Fruit fly (Drosophila melanogaster) whole organism, embryonic: Measurements from ENCODE around the gene CG7058.

Experiments used
- Abd-B ChIP-seq: fragments of 200-800 bp; sonication (Bioruptor generic); optimal IDR thresholded peaks from 2 replicates; lab custom pipeline; 2018; ENCODE audit warnings: missing biosample characterization, mild to moderate bottlenecking, missing genetic modification characterization, moderate library complexity
- Ada2b ChIP-seq: fragments of 200-800 bp; sonication (Bioruptor generic); IDR thresholded peaks from 2 replicates; pipeline ENCODE4 v1.3.6; 2022; ENCODE audit warnings: missing biosample characterization, missing genetic modification characterization
- Awh ChIP-seq: fragments of 200-800 bp; sonication (Bioruptor generic); IDR thresholded peaks from 2 replicates; pipeline ENCODE4, ENCODE4 v1.3.6; 2022; ENCODE audit warnings: missing biosample characterization, missing genetic modification characterization
- CG11398 ChIP-seq: fragments of 200-800 bp; sonication (Bioruptor generic); optimal IDR thresholded peaks from 2 replicates; lab custom pipeline; 2016; ENCODE audit warnings: missing biosample characterization, missing genetic modification characterization
- CG11560 ChIP-seq: fragments of 200-800 bp; sonication (Bioruptor generic); IDR thresholded peaks from 3 replicates; pipeline ENCODE4 v1.3.6; 2022; ENCODE audit warnings: missing biosample characterization, missing genetic modification characterization
- CG12104 ChIP-seq: fragments of 200-800 bp; sonication (Bioruptor generic); optimal IDR thresholded peaks from 3 replicates; lab custom pipeline; 2016; ENCODE audit warnings: missing biosample characterization, missing genetic modification characterization
- CG1233 ChIP-seq: fragments of 200-800 bp; sonication (Bioruptor generic); optimal IDR thresholded peaks from 4 replicates; lab custom pipeline; 2018; ENCODE audit warnings: missing biosample characterization, mild to moderate bottlenecking, missing genetic modification characterization
- CG14014 ChIP-seq: fragments of 200-800 bp; sonication (Bioruptor generic); IDR thresholded peaks from 2 replicates; pipeline ENCODE4 v1.3.6; 2022; ENCODE audit warnings: missing biosample characterization, missing genetic modification characterization
- CG14965 ChIP-seq: fragments of 200-800 bp; sonication (Bioruptor generic); optimal IDR thresholded peaks from 2 replicates; lab custom pipeline; 2016; ENCODE audit warnings: missing biosample characterization, missing genetic modification characterization, borderline replicate concordance
- CG15696 ChIP-seq: fragments of 200-800 bp; sonication (Bioruptor generic); optimal IDR thresholded peaks from 2 replicates; lab custom pipeline; 2019; ENCODE audit warnings: missing biosample characterization, mild to moderate bottlenecking, missing genetic modification characterization, moderate library complexity
- CG17186 ChIP-seq: fragments of 200-800 bp; sonication (Bioruptor generic); optimal IDR thresholded peaks from 3 replicates; lab custom pipeline; 2017; ENCODE audit warnings: missing biosample characterization, missing genetic modification reagents, missing genetic modification characterization
- CG17328 ChIP-seq: fragments of 200-800 bp; sonication (Bioruptor generic); IDR thresholded peaks from 2 replicates; pipeline ENCODE4 v1.3.6; 2022; ENCODE audit warnings: missing biosample characterization, missing genetic modification characterization
- CG2199 ChIP-seq: fragments of 200-800 bp; sonication (Bioruptor generic); IDR thresholded peaks from 3 replicates; pipeline ENCODE4 v1.3.6; 2022; ENCODE audit warnings: missing biosample characterization, missing genetic modification characterization
- CG31224 ChIP-seq: fragments of 200-800 bp; sonication (Bioruptor generic); IDR thresholded peaks from 2 replicates; pipeline ENCODE4 v1.3.6; 2022; ENCODE audit warnings: missing biosample characterization, missing genetic modification characterization
- CG3726 ChIP-seq: fragments of 200-800 bp; sonication (Bioruptor generic); IDR thresholded peaks from 3 replicates; pipeline ENCODE4, ENCODE4 v1.3.6; 2022; ENCODE audit warnings: missing biosample characterization, missing genetic modification characterization
- CG6175 ChIP-seq: fragments of 200-800 bp; sonication (Bioruptor generic); IDR thresholded peaks from 3 replicates; pipeline ENCODE4 v1.3.6; 2022; ENCODE audit warnings: missing biosample characterization, missing genetic modification characterization
- CG8765 ChIP-seq: fragments of 200-800 bp; sonication (Bioruptor generic); IDR thresholded peaks from 2 replicates; pipeline ENCODE4 v1.3.6; 2022; ENCODE audit warnings: missing biosample characterization, missing genetic modification characterization
- CG9727 ChIP-seq: fragments of 200-800 bp; sonication (Bioruptor generic); optimal IDR thresholded peaks from 3 replicates; lab custom pipeline; 2017; ENCODE audit warnings: missing biosample characterization, mild to moderate bottlenecking, missing genetic modification characterization
- CoRest ChIP-seq: fragments of 200-800 bp; sonication (Bioruptor generic); optimal IDR thresholded peaks from 3 replicates; lab custom pipeline; 2018; ENCODE audit warnings: missing biosample characterization, mild to moderate bottlenecking, missing genetic modification characterization, moderate library complexity
- Dref ChIP-seq: fragments of 200-800 bp; sonication (Bioruptor generic); IDR thresholded peaks from 2 replicates; pipeline ENCODE4 v1.3.6; 2022; ENCODE audit warnings: missing biosample characterization, missing genetic modification characterization
- Elba2 ChIP-seq: fragments of 200-800 bp; sonication (Bioruptor generic); optimal IDR thresholded peaks from 3 replicates; lab custom pipeline; 2016; ENCODE audit warnings: missing biosample characterization, missing genetic modification characterization
- Hey ChIP-seq: fragments of 200-800 bp; sonication (Bioruptor generic); optimal IDR thresholded peaks from 3 replicates; lab custom pipeline; 2018; ENCODE audit warnings: missing biosample characterization, mild to moderate bottlenecking, missing genetic modification characterization
- HmgD ChIP-seq: fragments of 200-800 bp; sonication (Bioruptor generic); optimal IDR thresholded peaks from 3 replicates; lab custom pipeline; 2016; ENCODE audit warnings: missing biosample characterization, missing genetic modification characterization
- Hr3 ChIP-seq: fragments of 200-800 bp; sonication (Bioruptor generic); optimal IDR thresholded peaks from 3 replicates; lab custom pipeline; 2016; ENCODE audit warnings: missing biosample characterization, missing genetic modification characterization
- Kr ChIP-seq: fragments of 200-800 bp; sonication (Bioruptor generic); optimal IDR thresholded peaks from 2 replicates; lab custom pipeline; 2017; ENCODE audit warnings: missing biosample characterization, mild to moderate bottlenecking, missing genetic modification characterization
- Mad ChIP-seq: fragments of 200-800 bp; sonication (Bioruptor generic); optimal IDR thresholded peaks from 2 replicates; lab custom pipeline; 2016; ENCODE audit warnings: missing biosample characterization, missing genetic modification characterization
- Optix ChIP-seq: fragments of 200-800 bp; sonication (Bioruptor generic); IDR thresholded peaks from 3 replicates; pipeline ENCODE4 v1.3.6; 2022; ENCODE audit warnings: missing biosample characterization, missing genetic modification characterization
- Poxn ChIP-seq: fragments of 200-800 bp; sonication (Bioruptor generic); IDR thresholded peaks from 2 replicates; pipeline ENCODE4 v1.3.6; 2022; ENCODE audit warnings: missing biosample characterization, missing genetic modification characterization
- Rx ChIP-seq: fragments of 200-800 bp; sonication (Bioruptor generic); IDR thresholded peaks from 2 replicates; pipeline ENCODE4 v1.3.6; 2022; ENCODE audit warnings: missing biosample characterization, missing genetic modification characterization
- Xbp1 ChIP-seq: fragments of 200-800 bp; sonication (Bioruptor generic); optimal IDR thresholded peaks from 3 replicates; lab custom pipeline; 2016; ENCODE audit warnings: missing biosample characterization, mild to moderate bottlenecking, missing genetic modification characterization
- abd-A ChIP-seq: fragments of 200-800 bp; sonication (Bioruptor generic); optimal IDR thresholded peaks from 3 replicates; lab custom pipeline; 2019; ENCODE audit warnings: missing biosample characterization, mild to moderate bottlenecking, missing genetic modification characterization, moderate library complexity
- cad ChIP-seq: fragments of >200 bp; optimal IDR thresholded peaks from 2 replicates; lab custom pipeline; 2017; ENCODE audit warnings: missing biosample characterization, missing genetic modification characterization
- cas ChIP-seq: fragments of 200-800 bp; sonication (Bioruptor generic); IDR thresholded peaks from 2 replicates; pipeline ENCODE4 v1.3.6; 2022; ENCODE audit warnings: missing biosample characterization, missing genetic modification characterization
- chinmo ChIP-seq: fragments of 200-800 bp; sonication (Bioruptor generic); IDR thresholded peaks from 4 replicates; pipeline ENCODE4 v1.3.6; 2022; ENCODE audit warnings: missing biosample characterization, missing genetic modification characterization; ENCODE audit not compliant: partially characterized antibody
- dati ChIP-seq: fragments of 200-800 bp; sonication (Bioruptor generic); IDR thresholded peaks from 2 replicates; pipeline ENCODE4 v1.3.6; 2022; ENCODE audit warnings: missing biosample characterization, missing genetic modification characterization
- esg ChIP-seq: fragments of 200-800 bp; sonication (Bioruptor generic); conservative IDR thresholded peaks from 2 replicates; pipeline ENCODE4 v1.3.6; 2022; ENCODE audit warnings: missing biosample characterization, missing genetic modification characterization
- gro ChIP-seq: fragments of 200-800 bp; sonication (Bioruptor generic); optimal IDR thresholded peaks from 2 replicates; lab custom pipeline; 2016; ENCODE audit warnings: missing biosample characterization, missing genetic modification characterization
- ham ChIP-seq: fragments of 200-800 bp; sonication (Bioruptor generic); IDR thresholded peaks from 2 replicates; pipeline ENCODE4 v1.3.6; 2022; ENCODE audit warnings: missing biosample characterization, missing genetic modification characterization
- jigr1 ChIP-seq: fragments of 200-800 bp; sonication (Bioruptor generic); IDR thresholded peaks from 3 replicates; pipeline ENCODE4 v1.3.6; 2022; ENCODE audit warnings: missing biosample characterization, missing genetic modification characterization
- jumu ChIP-seq: fragments of 200-800 bp; sonication (Bioruptor generic); optimal IDR thresholded peaks from 3 replicates; lab custom pipeline; 2016; ENCODE audit warnings: missing biosample characterization, missing genetic modification characterization
- ken ChIP-seq: fragments of 200-800 bp; sonication (Bioruptor generic); IDR thresholded peaks from 3 replicates; pipeline ENCODE4 v1.3.6; 2022; ENCODE audit warnings: missing biosample characterization, missing genetic modification characterization
- lov ChIP-seq, 2 experiments: fragments of 200-800 bp in 1 of 2; fragments of >200 bp in 1 of 2; sonication (Bioruptor generic) in 1 of 2; IDR thresholded peaks in 1 of 2; optimal IDR thresholded peaks in 1 of 2; 2 replicates in 1 of 2; 3 replicates in 1 of 2; pipeline versions ENCODE4 v1.3.6 to Lab custom; 2017 to 2022; ENCODE audit warnings: missing biosample characterization in 1 of 2, missing genetic modification characterization in 1 of 2
- mld ChIP-seq: fragments of 200-800 bp; sonication (Bioruptor generic); IDR thresholded peaks from 3 replicates; pipeline ENCODE4 v1.3.6; 2022; ENCODE audit warnings: missing biosample characterization, missing genetic modification characterization; ENCODE audit not compliant: partially characterized antibody
- onecut ChIP-seq: fragments of 200-800 bp; sonication (Bioruptor generic); IDR thresholded peaks from 2 replicates; pipeline ENCODE4 v1.3.6; 2022; ENCODE audit warnings: missing biosample characterization, missing genetic modification characterization
- sens ChIP-seq: fragments of 200-800 bp; sonication (Bioruptor generic); peaks from one replicate; lab custom pipeline; 2016; ENCODE audit warnings: missing biosample characterization, missing genetic modification characterization
- slp2 ChIP-seq: fragments of 200-800 bp; sonication (Bioruptor generic); optimal IDR thresholded peaks from 2 replicates; lab custom pipeline; 2016; ENCODE audit warnings: missing biosample characterization, missing genetic modification characterization
- tgo ChIP-seq: fragments of 200-800 bp; sonication (Bioruptor generic); IDR thresholded peaks from 3 replicates; pipeline ENCODE4 v1.3.6; 2022; ENCODE audit warnings: missing biosample characterization, missing genetic modification characterization
- vfl ChIP-seq: fragments of 200-800 bp; sonication (Bioruptor generic); optimal IDR thresholded peaks from 2 replicates; lab custom pipeline; 2016; ENCODE audit warnings: missing biosample characterization, missing genetic modification characterization
- vnd ChIP-seq: fragments of 200-800 bp; sonication (Bioruptor generic); IDR thresholded peaks from 3 replicates; pipeline ENCODE4 v1.3.6; 2022; ENCODE audit warnings: missing biosample characterization, missing genetic modification characterization; ENCODE audit not compliant: partially characterized antibody
- zen ChIP-seq: fragments of 200-800 bp; sonication (Bioruptor generic); optimal IDR thresholded peaks from 3 replicates; lab custom pipeline; 2018; ENCODE audit warnings: missing biosample characterization, mild to moderate bottlenecking, missing genetic modification characterization, moderate library complexity

CG7058 gene

DNA sequence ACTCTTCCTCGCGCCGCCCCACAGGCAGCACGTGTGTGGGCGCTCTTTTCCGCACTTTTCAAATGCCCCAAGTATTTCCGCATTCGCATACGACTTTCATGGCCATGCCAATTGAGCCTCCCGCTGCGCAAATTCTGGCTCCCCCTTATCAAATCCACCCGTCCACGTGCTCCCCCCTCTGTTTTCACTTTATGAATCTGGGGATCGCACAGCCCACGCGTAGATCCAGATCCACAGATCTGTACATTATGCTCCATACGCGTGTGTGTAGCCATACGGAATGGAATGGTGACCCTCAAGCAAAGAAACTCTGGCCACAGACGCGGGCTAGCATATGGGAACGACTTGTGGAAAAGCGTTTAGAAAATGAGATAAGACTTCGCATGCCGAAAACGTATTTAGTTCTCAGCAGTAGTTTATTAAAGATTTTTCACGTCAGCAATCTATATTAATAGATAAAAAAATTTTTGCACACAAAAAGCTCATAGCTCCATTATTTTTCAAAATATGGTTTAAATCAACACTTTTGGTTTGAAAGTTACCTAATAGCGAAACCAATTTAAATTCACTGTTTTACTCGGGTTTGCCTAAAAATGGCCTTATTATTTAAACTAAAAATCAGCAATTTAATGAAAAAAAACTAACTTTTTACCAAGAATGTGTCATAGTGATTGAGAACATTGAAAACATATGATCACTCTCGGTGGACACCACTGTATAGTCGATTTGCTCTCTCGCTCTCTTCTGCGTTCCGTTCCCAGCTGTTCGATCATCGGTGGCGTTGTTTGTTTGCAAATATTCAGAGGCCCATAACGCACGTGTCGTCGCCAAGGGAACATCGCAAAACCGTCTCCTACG is 16.9 kb upstream of the CG7058 start (continued):
- TF ChIP-seq CoRest (tag; lab: Kevin White, UChicago) (peak; percentile 72), slp2 (no peak), Poxn (no peak), onecut (GFP tag; lab: Robert Waterston, UW) (no peak), mld (GFP tag; lab: Robert Waterston, UW) (no peak), ham (GFP tag; lab: Robert Waterston, UW) (no peak), CG12104 (peak; percentile 25), CG31224 (GFP tag; lab: Robert Waterston, UW) (peak; percentile 12; the same call in 1 of the 2 replicates), jigr1 (GFP tag; lab: Robert Waterston, UW) (no peak), CG15696 (tag; lab: Kevin White, UChicago) (peak; percentile 23), cas (GFP tag; lab: Robert Waterston, UW) (no peak), CG17186 (GFP tag; lab: Kevin White, UChicago) (no peak), esg (GFP tag; lab: Robert Waterston, UW) (peak; percentile 54), Ada2b (GFP tag; lab: Robert Waterston, UW) (peak; percentile 17; the same call in 1 of the 2 replicates), chinmo (GFP tag; lab: Robert Waterston, UW) (0 out of 4 replicates have a peak, but pooled peaks have one; percentile 48), abd-A (tag; lab: Kevin White, UChicago) (no peak), gro (GFP tag; lab: Kevin White, UChicago) (peak; percentile 1), sens (peak; percentile 94), CG3726 (GFP tag; lab: Robert Waterston, UW) (no peak), Rx (GFP tag; lab: Robert Waterston, UW) (no peak), CG17328 (GFP tag; lab: Robert Waterston, UW) (no peak), tgo (peak; percentile 49; the same call in 1 of the 3 replicates), CG2199 (GFP tag; lab: Robert Waterston, UW) (no peak), Hr3 (GFP tag; lab: Kevin White, UChicago) (peak; percentile 45), Dref (GFP tag; lab: Robert Waterston, UW) (no peak), CG1233 (peak; percentile 10), CG6175 (GFP tag; lab: Robert Waterston, UW) (no peak), Kr (GFP tag; lab: Kevin White, UChicago) (no peak), CG8765 (GFP tag; lab: Robert Waterston, UW) (no peak), Awh (GFP tag; lab: Robert Waterston, UW) (no peak), CG14014 (GFP tag; lab: Robert Waterston, UW) (peak; percentile 39; the same call in 1 of the 2 replicates), Optix (GFP tag; lab: Robert Waterston, UW) (no peak), Hey (peak; percentile 6), vnd (GFP tag; lab: Robert Waterston, UW) (no peak), HmgD (GFP tag; lab: Kevin White, UChicago) (no peak), lov (optimal IDR thresholded peaks at IDR 0.05; lab: Kevin White, UChicago) (no peak), lov (GFP tag; IDR thresholded peaks at IDR 0.05; lab: Robert Waterston, UW) (no peak), CG11398 (GFP tag; lab: Kevin White, UChicago) (peak; percentile 5), CG9727 (peak; percentile 79), Mad (GFP tag; lab: Kevin White, UChicago) (peak; percentile 40), cad (GFP tag; lab: Kevin White, UChicago) (no peak), CG14965 (GFP tag; lab: Kevin White, UChicago) (no peak), dati (GFP tag; lab: Robert Waterston, UW) (no peak), zen (tag; lab: Kevin White, UChicago) (peak; percentile 38), Xbp1 (GFP tag; lab: Kevin White, UChicago) (peak; percentile 43), ken (GFP tag; lab: Robert Waterston, UW) (no peak), CG11560 (tag; lab: Robert Waterston, UW) (no peak), vfl (GFP tag; lab: Kevin White, UChicago) (no peak), jumu (GFP tag; lab: Kevin White, UChicago) (peak; percentile 46), Elba2 (GFP tag; lab: Kevin White, UChicago) (no peak), Abd-B (GFP tag; lab: Kevin White, UChicago) (peak; percentile 48)
